Worm (Caenorhabditis elegans) whole organism, early embryonic: ENCODE measurements around the gene ZK1127.4.

Experiments
- B0310.2 ChIP-seq: sonication (generic microtip); optimal IDR thresholded peaks from 2 replicates; lab custom pipeline; 2016; ENCODE audit warnings: mild to moderate bottlenecking, missing genetic modification characterization, missing compliant biosample characterization
- F13C5.2 ChIP-seq: sonication (generic microtip); optimal IDR thresholded peaks from 2 replicates; lab custom pipeline; 2017; ENCODE audit warnings: mild to moderate bottlenecking, missing genetic modification characterization, inconsistent platforms, missing compliant biosample characterization
- ama-1 ChIP-seq: fragments of 150-350 bp; optimal IDR thresholded peaks from 2 replicates; lab custom pipeline; 2014
- ets-7 ChIP-seq: sonication (generic microtip); optimal IDR thresholded peaks from 2 replicates; lab custom pipeline; 2016; ENCODE audit warnings: missing genotype, missing genetic modification characterization, missing compliant biosample characterization
- flt-1 ChIP-seq: fragments of 200-800 bp; sonication (Bioruptor generic); IDR thresholded peaks from 2 replicates; pipeline ENCODE4 v1.3.6; 2022; ENCODE audit warnings: missing genetic modification characterization, missing compliant biosample characterization
- hmbx-1 ChIP-seq: sonication (generic microtip); optimal IDR thresholded peaks from 2 replicates; lab custom pipeline; 2016; ENCODE audit warnings: mild to moderate bottlenecking, missing genetic modification characterization, missing compliant biosample characterization
- hmg-4 ChIP-seq: fragments of 200-800 bp; sonication (Bioruptor generic); optimal IDR thresholded peaks from 2 replicates; lab custom pipeline; 2018; ENCODE audit warnings: mild to moderate bottlenecking, missing genetic modification characterization, missing compliant biosample characterization
- pes-1 ChIP-seq: fragments of 200-800 bp; sonication (Bioruptor generic); IDR thresholded peaks from 2 replicates; pipeline ENCODE4 v1.3.6; 2022; ENCODE audit warnings: missing genetic modification reagents, missing genetic modification characterization, missing compliant biosample characterization
- scrt-1 ChIP-seq: fragments of 200-800 bp; sonication (Bioruptor generic); IDR thresholded peaks from 2 replicates; pipeline ENCODE4 v1.3.6; 2022; ENCODE audit warnings: missing genetic modification characterization, missing compliant biosample characterization
- sea-1 ChIP-seq: fragments of 200-800 bp; sonication (Bioruptor generic); conservative IDR thresholded peaks from 2 replicates; pipeline ENCODE4 v1.3.6; 2022; ENCODE audit warnings: missing genetic modification characterization, missing compliant biosample characterization
- tbx-11 ChIP-seq: fragments of 200-800 bp; sonication (Bioruptor generic); IDR thresholded peaks from 2 replicates; pipeline ENCODE4 v1.3.6; 2022; ENCODE audit warnings: missing genetic modification characterization, missing compliant biosample characterization
- tbx-37 ChIP-seq: fragments of 200-800 bp; sonication (Bioruptor generic); conservative IDR thresholded peaks from 2 replicates; pipeline ENCODE4 v1.3.6; 2022; ENCODE audit warnings: missing genetic modification reagents, missing genetic modification characterization, missing compliant biosample characterization
- tra-4 ChIP-seq: sonication (generic microtip); optimal IDR thresholded peaks from 2 replicates; lab custom pipeline; 2017; ENCODE audit warnings: missing genetic modification characterization, missing compliant biosample characterization

ce11 chrII:7098578-7098977 is 44.8 kb downstream of the ZK1127.4 start, which contains the start of gene mct-5:
- TF ChIP-seq ets-7 (tag; lab: Kevin White, UChicago): no peak
- no peak for TF ChIP-seq tbx-37 (GFP tag; lab: Robert Waterston, UW)
- TF ChIP-seq tra-4 (tag; lab: Kevin White, UChicago): no peak
- TF ChIP-seq tbx-11: no peak
- TF ChIP-seq F13C5.2 (tag; lab: Kevin White, UChicago): no peak
- TF ChIP-seq pes-1: no peak
- no peak for TF ChIP-seq ama-1 (lab: Kevin White, UChicago)
- no peak for TF ChIP-seq B0310.2 (tag; lab: Kevin White, UChicago)
- no peak for TF ChIP-seq flt-1
- no peak for TF ChIP-seq hmg-4
- TF ChIP-seq hmbx-1 (tag; lab: Kevin White, UChicago): no peak
- TF ChIP-seq sea-1 (GFP tag; lab: Robert Waterston, UW): no peak
- no peak for TF ChIP-seq scrt-1
